Worm (Caenorhabditis elegans): Measurements from ENCODE around the gene F14H8.4.
A peak's percentile ranks its signal among the peaks of the same experiment; 100 is the strongest.

Gene F14H8.4

DNA sequence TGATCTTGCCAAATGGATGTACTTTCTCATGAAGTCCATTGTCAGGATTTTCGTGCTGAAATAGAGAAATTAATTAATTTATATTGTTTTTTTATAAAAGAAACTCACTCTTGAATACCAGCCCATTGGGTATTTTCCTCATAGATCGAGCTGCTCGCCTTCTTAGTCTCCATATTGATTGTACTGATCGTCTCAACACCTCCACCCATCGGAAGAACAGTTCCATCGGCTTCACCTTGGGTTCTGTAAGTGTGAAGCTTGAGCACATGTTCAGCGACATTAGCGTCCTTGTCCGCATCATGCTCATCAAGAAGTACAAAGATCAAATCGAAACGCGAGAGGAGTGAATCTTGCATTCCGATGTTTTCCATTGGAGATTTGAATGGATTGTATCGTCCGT, 34.1 kb downstream of the F14H8.4 start:
- no peak for TF ChIP-seq sea-1 (GFP tag; conservative IDR thresholded peaks at IDR 0.05)
- no peak for TF ChIP-seq tbx-37 (GFP tag; conservative IDR thresholded peaks at IDR 0.05)
- no peak for TF ChIP-seq tra-4 (tag; optimal IDR thresholded peaks at IDR 0.05)
- no peak for TF ChIP-seq ama-1 (optimal IDR thresholded peaks at IDR 0.05)
- TF ChIP-seq hmg-4 (GFP tag; optimal IDR thresholded peaks at IDR 0.05), result no peak
- TF ChIP-seq pes-1 (GFP tag; IDR thresholded peaks at IDR 0.05), result no peak
- no peak for TF ChIP-seq F13C5.2 (tag; optimal IDR thresholded peaks at IDR 0.05)
- no peak for TF ChIP-seq tbx-11 (GFP tag; IDR thresholded peaks at IDR 0.05)
- no peak for TF ChIP-seq hmbx-1 (tag; optimal IDR thresholded peaks at IDR 0.05)
- no peak for TF ChIP-seq scrt-1 (GFP tag; IDR thresholded peaks at IDR 0.05)
- no peak for TF ChIP-seq ceh-36 (tag; optimal IDR thresholded peaks at IDR 0.05)
- no peak for TF ChIP-seq B0310.2 (tag; optimal IDR thresholded peaks at IDR 0.05)
- TF ChIP-seq aly-1 (tag; optimal IDR thresholded peaks at IDR 0.05), result no peak
- no peak for TF ChIP-seq hnd-1 (tag; optimal IDR thresholded peaks at IDR 0.05)
- no peak for TF ChIP-seq flt-1 (GFP tag; IDR thresholded peaks at IDR 0.05)
- TF ChIP-seq ets-7 (tag; optimal IDR thresholded peaks at IDR 0.05), result no peak
- TF ChIP-seq ceh-13 (GFP tag; optimal IDR thresholded peaks at IDR 0.05), result no peak

DNA sequence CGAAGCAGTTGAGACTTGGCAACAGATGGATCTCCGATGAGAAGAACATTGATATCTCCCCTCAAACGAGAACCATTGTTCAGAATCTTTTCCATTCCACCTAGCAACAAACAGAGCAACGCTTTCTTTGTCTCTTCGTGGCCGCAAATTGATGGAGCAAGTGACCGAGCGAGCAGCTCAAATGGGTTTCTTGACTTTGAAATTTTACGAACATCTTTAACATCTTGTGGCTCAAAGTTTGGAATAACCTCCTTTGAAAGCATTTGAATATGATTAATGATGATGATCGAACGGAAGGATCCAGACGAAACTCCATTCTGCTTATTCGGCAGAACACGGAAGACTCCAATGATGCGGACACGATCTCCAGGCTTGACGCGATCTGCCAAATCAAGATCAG, 34.8 kb downstream of the F14H8.4 start:
- TF ChIP-seq B0310.2 (tag; optimal IDR thresholded peaks at IDR 0.05) (no peak), tbx-37 (GFP tag; conservative IDR thresholded peaks at IDR 0.05) (no peak), ets-7 (tag; optimal IDR thresholded peaks at IDR 0.05) (no peak), tbx-11 (GFP tag; IDR thresholded peaks at IDR 0.05) (no peak), ceh-13 (GFP tag; optimal IDR thresholded peaks at IDR 0.05) (no peak), hnd-1 (tag; optimal IDR thresholded peaks at IDR 0.05) (no peak), scrt-1 (GFP tag; IDR thresholded peaks at IDR 0.05) (no peak), F13C5.2 (tag; optimal IDR thresholded peaks at IDR 0.05) (no peak), aly-1 (tag; optimal IDR thresholded peaks at IDR 0.05) (no peak), hmg-4 (GFP tag; optimal IDR thresholded peaks at IDR 0.05) (no peak), sea-1 (GFP tag; conservative IDR thresholded peaks at IDR 0.05) (no peak), ceh-36 (tag; optimal IDR thresholded peaks at IDR 0.05) (no peak), pes-1 (GFP tag; IDR thresholded peaks at IDR 0.05) (no peak), hmbx-1 (tag; optimal IDR thresholded peaks at IDR 0.05) (no peak), ama-1 (optimal IDR thresholded peaks at IDR 0.05) (no peak), tra-4 (tag; optimal IDR thresholded peaks at IDR 0.05) (no peak), flt-1 (GFP tag; IDR thresholded peaks at IDR 0.05) (no peak)

ce11 chrV:15058965-15059364, 35.3 kb downstream of the F14H8.4 start:
- TF ChIP-seq sea-1 (GFP tag; conservative IDR thresholded peaks at IDR 0.05), result no peak
- no peak for TF ChIP-seq ets-7 (tag; optimal IDR thresholded peaks at IDR 0.05)
- no peak for TF ChIP-seq flt-1 (GFP tag; IDR thresholded peaks at IDR 0.05)
- TF ChIP-seq hnd-1 (tag; optimal IDR thresholded peaks at IDR 0.05), result no peak
- no peak for TF ChIP-seq tbx-11 (GFP tag; IDR thresholded peaks at IDR 0.05)

DNA sequence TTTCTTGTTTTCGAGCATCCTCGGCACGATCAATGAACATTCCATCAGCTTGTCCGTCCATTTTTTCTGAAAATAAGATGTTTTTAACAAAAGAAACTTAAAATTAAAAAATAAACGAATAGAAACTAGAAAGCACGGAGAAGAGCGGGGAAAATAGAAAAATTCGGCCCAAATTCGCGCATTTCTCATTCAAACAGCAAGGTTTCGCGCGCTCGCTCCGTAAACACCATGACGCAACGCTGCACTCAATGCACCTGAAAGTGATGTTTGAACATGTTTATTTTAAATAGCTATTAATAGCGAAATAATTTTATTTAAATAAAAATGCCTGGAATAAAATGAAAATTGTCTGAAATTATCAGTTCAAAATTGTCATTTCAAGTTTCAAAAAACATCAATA, 35.9 kb downstream of the F14H8.4 start, which contains the start of the genes mcm-3 and C25D7.15:
Gene mcm-3, minus strand, starts transcription at position 66 of the 400 bp plus-strand sequence.
Gene C25D7.15, plus strand, starts transcription at position 275 of the 400 bp plus-strand sequence.
- no peak for TF ChIP-seq tbx-37 (GFP tag; conservative IDR thresholded peaks at IDR 0.05)
- no peak for TF ChIP-seq B0310.2 (tag; optimal IDR thresholded peaks at IDR 0.05)
- no peak for TF ChIP-seq ceh-36 (tag; optimal IDR thresholded peaks at IDR 0.05)
- TF ChIP-seq aly-1 (tag; optimal IDR thresholded peaks at IDR 0.05), result no peak

DNA sequence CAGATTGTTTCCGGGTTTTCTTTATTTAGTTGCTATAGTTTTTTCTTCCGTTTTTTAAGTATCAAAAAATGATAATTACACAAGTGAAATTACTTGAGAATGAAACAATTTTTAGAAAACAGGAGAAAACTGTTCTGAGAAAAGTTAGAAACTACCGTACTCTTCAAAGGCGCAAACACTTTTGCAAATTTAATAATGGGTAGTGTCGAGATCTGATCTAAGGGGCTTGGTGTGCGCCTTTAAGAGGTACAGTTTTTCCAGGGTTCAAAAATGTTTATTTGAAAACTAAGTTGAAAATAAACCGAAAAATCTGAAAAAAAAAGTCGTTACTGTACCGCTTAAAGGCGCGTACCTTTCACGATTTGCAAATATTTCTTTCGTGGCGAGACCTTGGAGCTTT, 37.0 kb downstream of the F14H8.4 start:
- TF ChIP-seq F13C5.2 (tag; optimal IDR thresholded peaks at IDR 0.05), result no peak
- TF ChIP-seq scrt-1 (GFP tag; IDR thresholded peaks at IDR 0.05), result no peak
- TF ChIP-seq pes-1 (GFP tag; IDR thresholded peaks at IDR 0.05), result no peak
- TF ChIP-seq tbx-37 (GFP tag; conservative IDR thresholded peaks at IDR 0.05), result no peak
- TF ChIP-seq hmbx-1 (tag; optimal IDR thresholded peaks at IDR 0.05), result no peak
- TF ChIP-seq hnd-1 (tag; optimal IDR thresholded peaks at IDR 0.05), result no peak
- no peak for TF ChIP-seq hmg-4 (GFP tag; optimal IDR thresholded peaks at IDR 0.05)
- TF ChIP-seq tra-4 (tag; optimal IDR thresholded peaks at IDR 0.05), result no peak
- no peak for TF ChIP-seq B0310.2 (tag; optimal IDR thresholded peaks at IDR 0.05)
- no peak for TF ChIP-seq tbx-11 (GFP tag; IDR thresholded peaks at IDR 0.05)
- no peak for TF ChIP-seq ceh-13 (GFP tag; optimal IDR thresholded peaks at IDR 0.05)
- no peak for TF ChIP-seq ets-7 (tag; optimal IDR thresholded peaks at IDR 0.05)
- TF ChIP-seq ama-1 (optimal IDR thresholded peaks at IDR 0.05), result no peak

DNA sequence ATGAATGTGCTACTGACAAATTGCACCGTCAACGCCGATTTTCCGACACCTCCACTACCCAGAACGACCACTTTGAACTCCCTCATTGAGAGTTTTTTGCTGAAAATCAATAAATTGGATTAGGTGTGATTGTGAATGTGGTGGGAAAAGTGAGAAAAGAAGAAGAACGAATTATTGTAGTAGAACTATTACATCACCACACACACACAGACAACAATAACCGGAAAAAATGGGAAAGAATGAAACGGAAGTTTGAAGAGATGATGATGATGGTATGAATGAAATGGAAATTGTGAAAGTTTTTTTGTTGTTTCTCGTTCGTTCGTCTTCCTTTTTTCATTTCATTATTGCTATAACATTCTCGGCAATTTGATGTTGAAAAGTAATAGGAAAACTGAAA, 40.3 kb downstream of the F14H8.4 start, which contains the start of gene rap-2:
Gene rap-2, minus strand, starts transcription at position 101 of the 400 bp plus-strand sequence.
- TF ChIP-seq flt-1 (GFP tag; IDR thresholded peaks at IDR 0.05) (no peak), ceh-36 (tag; optimal IDR thresholded peaks at IDR 0.05) (no peak), aly-1 (tag; optimal IDR thresholded peaks at IDR 0.05) (no peak), F13C5.2 (tag; optimal IDR thresholded peaks at IDR 0.05) (no peak), hnd-1 (tag; optimal IDR thresholded peaks at IDR 0.05) (no peak), B0310.2 (tag; optimal IDR thresholded peaks at IDR 0.05) (no peak), tra-4 (tag; optimal IDR thresholded peaks at IDR 0.05) (no peak), hmbx-1 (tag; optimal IDR thresholded peaks at IDR 0.05) (no peak), ceh-13 (GFP tag; optimal IDR thresholded peaks at IDR 0.05) (no peak), tbx-37 (GFP tag; conservative IDR thresholded peaks at IDR 0.05) (no peak), scrt-1 (GFP tag; IDR thresholded peaks at IDR 0.05) (no peak), ama-1 (optimal IDR thresholded peaks at IDR 0.05) (no peak), sea-1 (GFP tag; conservative IDR thresholded peaks at IDR 0.05) (no peak), ets-7 (tag; optimal IDR thresholded peaks at IDR 0.05) (no peak), hmg-4 (GFP tag; optimal IDR thresholded peaks at IDR 0.05) (no peak), tbx-11 (GFP tag; IDR thresholded peaks at IDR 0.05) (no peak)

DNA sequence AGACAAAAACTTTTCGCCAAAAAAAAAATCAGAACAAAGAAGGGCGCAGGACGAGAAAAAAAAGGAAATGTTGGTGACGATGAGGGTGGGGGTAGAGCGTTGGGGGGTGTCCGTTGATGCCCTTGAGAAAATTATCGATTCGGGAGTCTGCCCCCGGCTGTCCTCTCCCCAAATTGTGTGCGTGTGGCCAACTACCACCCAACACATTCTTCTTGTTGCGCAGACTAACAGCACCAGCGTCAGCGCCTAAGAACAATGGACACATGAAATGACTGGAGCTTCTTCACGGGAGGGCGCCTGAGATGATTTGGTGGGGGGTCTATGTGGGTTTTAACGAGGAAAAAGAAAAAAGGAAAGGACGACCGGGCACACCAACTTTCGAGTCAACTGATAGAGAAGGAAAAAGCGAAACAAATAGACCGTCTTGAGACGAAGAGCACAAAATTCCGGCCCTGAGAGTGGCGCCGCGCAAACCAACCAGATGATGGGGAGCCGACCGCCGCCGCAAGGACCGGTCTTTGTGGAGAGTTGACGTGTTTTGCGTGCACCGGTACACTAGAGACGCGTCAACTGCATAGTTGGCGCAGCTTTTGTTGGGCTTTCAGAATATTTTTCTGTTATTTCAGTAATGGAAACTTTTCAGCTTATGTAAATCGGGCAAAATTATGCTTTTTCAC, 41.6 kb downstream of the F14H8.4 start, which contains the start of gene C25D7.9:
Gene C25D7.9, plus strand, starts transcription at position 68 of the 677 bp plus-strand sequence.
- TF ChIP-seq F13C5.2 (tag; optimal IDR thresholded peaks at IDR 0.05) (peak; percentile 75), ets-7 (tag; optimal IDR thresholded peaks at IDR 0.05) (no peak), hmg-4 (GFP tag; optimal IDR thresholded peaks at IDR 0.05) (peak; percentile 75)

All from whole organism, early embryonic.